Worm (Caenorhabditis elegans): ENCODE results near the gene adt-3.

Gene adt-3

ce11 chrX:3917013-3917412, 14.4 kb upstream of the adt-3 start, which contains the start of gene T22B2.3:
TSS of gene T22B2.3 (plus strand) at chrX:3917313.
- TF ChIP-seq flt-1 (GFP tag; IDR thresholded peaks at IDR 0.05) (no peak), klf-2 (GFP tag; conservative IDR thresholded peaks at IDR 0.05) (no peak), med-1 (GFP tag; optimal IDR thresholded peaks at IDR 0.05; ENCODE audit: insufficient read depth) (no peak), cog-1 (tag; optimal IDR thresholded peaks at IDR 0.05) (no peak), ztf-29 (GFP tag; IDR thresholded peaks at IDR 0.05) (no peak), ztf-23 (GFP tag; IDR thresholded peaks at IDR 0.05) (no peak), T22C8.4 (GFP tag; IDR thresholded peaks at IDR 0.05) (no peak), tab-1 (GFP tag; IDR thresholded peaks at IDR 0.05) (no peak), ref-1 (GFP tag; conservative IDR thresholded peaks at IDR 0.05) (no peak)

ce11 chrX:3918182-3918581, 13.3 kb upstream of the adt-3 start:
- TF ChIP-seq ztf-23 (GFP tag; IDR thresholded peaks at IDR 0.05) (no peak), ref-1 (GFP tag; conservative IDR thresholded peaks at IDR 0.05) (no peak), ztf-29 (GFP tag; IDR thresholded peaks at IDR 0.05) (no peak), med-1 (GFP tag; optimal IDR thresholded peaks at IDR 0.05; ENCODE audit: insufficient read depth) (no peak)

DNA sequence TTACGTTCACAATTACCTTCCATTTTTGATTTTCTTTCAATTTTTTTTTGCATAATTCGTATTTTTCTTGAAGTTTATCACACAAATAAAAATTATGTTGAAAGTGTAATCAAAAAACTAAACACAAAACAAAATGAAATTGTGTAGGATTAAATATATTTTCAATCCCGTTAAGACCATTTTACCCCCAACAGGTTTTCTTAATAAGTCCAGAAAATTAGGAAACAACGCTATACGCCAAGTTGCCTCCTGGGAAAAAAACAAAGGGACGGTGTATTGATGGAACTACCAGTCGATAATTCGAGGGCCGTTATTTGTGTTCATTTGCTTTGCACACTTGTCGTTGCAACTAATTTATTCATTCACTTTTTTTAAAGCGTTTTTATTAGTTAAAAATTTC, 11.8 kb upstream of the adt-3 start:
- TF ChIP-seq med-1 (GFP tag; optimal IDR thresholded peaks at IDR 0.05; ENCODE audit: insufficient read depth) (no peak), ref-1 (GFP tag; conservative IDR thresholded peaks at IDR 0.05) (no peak), tab-1 (GFP tag; IDR thresholded peaks at IDR 0.05) (no peak), klf-2 (GFP tag; conservative IDR thresholded peaks at IDR 0.05) (no peak), flt-1 (GFP tag; IDR thresholded peaks at IDR 0.05) (no peak), cog-1 (tag; optimal IDR thresholded peaks at IDR 0.05) (no peak), T22C8.4 (GFP tag; IDR thresholded peaks at IDR 0.05) (no peak), ztf-23 (GFP tag; IDR thresholded peaks at IDR 0.05) (no peak), ztf-29 (GFP tag; IDR thresholded peaks at IDR 0.05) (no peak)

ce11 chrX:3920101-3920500, 11.3 kb upstream of the adt-3 start, which contains the start of gene T22B2.2:
TSS of gene T22B2.2 (plus strand) at chrX:3920401.
- TF ChIP-seq cog-1 (tag; optimal IDR thresholded peaks at IDR 0.05) (no peak), flt-1 (GFP tag; IDR thresholded peaks at IDR 0.05) (no peak), ztf-29 (GFP tag; IDR thresholded peaks at IDR 0.05) (no peak), klf-2 (GFP tag; conservative IDR thresholded peaks at IDR 0.05) (no peak), med-1 (GFP tag; optimal IDR thresholded peaks at IDR 0.05; ENCODE audit: insufficient read depth) (no peak), T22C8.4 (GFP tag; IDR thresholded peaks at IDR 0.05) (no peak), ref-1 (GFP tag; conservative IDR thresholded peaks at IDR 0.05) (no peak), tab-1 (GFP tag; IDR thresholded peaks at IDR 0.05) (no peak), ztf-23 (GFP tag; IDR thresholded peaks at IDR 0.05) (no peak)

ce11 chrX:3920747-3921146, 10.7 kb upstream of the adt-3 start:
- TF ChIP-seq ztf-23 (GFP tag; IDR thresholded peaks at IDR 0.05) (no peak), cog-1 (tag; optimal IDR thresholded peaks at IDR 0.05) (no peak), klf-2 (GFP tag; conservative IDR thresholded peaks at IDR 0.05) (no peak), ztf-29 (GFP tag; IDR thresholded peaks at IDR 0.05) (no peak), T22C8.4 (GFP tag; IDR thresholded peaks at IDR 0.05) (no peak), flt-1 (GFP tag; IDR thresholded peaks at IDR 0.05) (no peak), tab-1 (GFP tag; IDR thresholded peaks at IDR 0.05) (no peak), med-1 (GFP tag; optimal IDR thresholded peaks at IDR 0.05; ENCODE audit: insufficient read depth) (no peak), ref-1 (GFP tag; conservative IDR thresholded peaks at IDR 0.05) (no peak)

ce11 chrX:3925776-3926175, 5.7 kb upstream of the adt-3 start, which contains the start of gene T22B2.1:
TSS of gene T22B2.1 (plus strand) at chrX:3926076.
- no peak for TF ChIP-seq klf-2 (GFP tag; conservative IDR thresholded peaks at IDR 0.05)
- no peak for TF ChIP-seq T22C8.4 (GFP tag; IDR thresholded peaks at IDR 0.05)
- TF ChIP-seq cog-1 (tag; optimal IDR thresholded peaks at IDR 0.05), result no peak
- TF ChIP-seq med-1 (GFP tag; optimal IDR thresholded peaks at IDR 0.05; ENCODE audit: insufficient read depth), result no peak
- no peak for TF ChIP-seq ref-1 (GFP tag; conservative IDR thresholded peaks at IDR 0.05)
- no peak for TF ChIP-seq tab-1 (GFP tag; IDR thresholded peaks at IDR 0.05)
- no peak for TF ChIP-seq ztf-23 (GFP tag; IDR thresholded peaks at IDR 0.05)

DNA sequence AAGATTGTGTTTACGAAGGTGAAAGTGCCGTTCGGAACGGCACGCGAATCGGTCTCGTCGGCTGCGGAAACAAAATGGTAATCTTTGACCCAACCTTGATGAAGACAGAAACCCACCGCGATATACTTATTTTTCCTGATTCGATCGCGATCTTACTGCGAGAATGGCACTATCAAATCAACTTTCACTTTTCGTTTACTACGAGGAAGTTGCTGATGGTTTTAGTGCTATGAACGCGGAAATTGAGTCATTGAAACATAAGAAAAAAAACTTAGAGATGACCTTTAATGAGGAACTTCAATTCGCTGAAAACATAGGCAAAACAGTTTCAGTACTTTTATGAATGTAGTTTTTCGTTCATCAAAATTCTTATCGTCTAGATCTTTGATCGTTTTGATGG, 1.2 kb downstream of the adt-3 start:
- TF ChIP-seq cog-1 (tag; optimal IDR thresholded peaks at IDR 0.05), result no peak
- no peak for TF ChIP-seq ref-1 (GFP tag; conservative IDR thresholded peaks at IDR 0.05)
- TF ChIP-seq T22C8.4 (GFP tag; IDR thresholded peaks at IDR 0.05), result no peak
- no peak for TF ChIP-seq ztf-29 (GFP tag; IDR thresholded peaks at IDR 0.05)
- TF ChIP-seq flt-1 (GFP tag; IDR thresholded peaks at IDR 0.05), result no peak
- no peak for TF ChIP-seq tab-1 (GFP tag; IDR thresholded peaks at IDR 0.05)
- no peak for TF ChIP-seq med-1 (GFP tag; optimal IDR thresholded peaks at IDR 0.05; ENCODE audit: insufficient read depth)
- no peak for TF ChIP-seq klf-2 (GFP tag; conservative IDR thresholded peaks at IDR 0.05)
- TF ChIP-seq ztf-23 (GFP tag; IDR thresholded peaks at IDR 0.05), result no peak

DNA sequence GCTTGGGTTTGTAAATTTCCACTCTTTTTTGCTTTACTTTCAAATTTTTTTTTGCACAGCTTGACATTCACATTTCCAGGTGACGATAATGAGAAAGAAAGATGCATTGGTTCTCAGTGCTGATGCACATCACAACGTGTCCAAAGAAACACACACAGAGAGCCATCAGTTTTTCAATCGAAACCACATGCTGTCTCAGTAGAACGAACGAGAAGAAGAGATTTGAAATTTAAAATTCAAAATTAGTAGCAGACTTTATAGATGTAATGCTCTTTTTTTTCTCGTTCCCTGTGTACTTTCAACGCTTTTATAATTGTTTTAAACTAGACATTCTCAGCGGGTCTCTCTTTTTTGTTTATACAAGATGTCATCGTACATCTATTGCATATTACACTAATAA, 6.0 kb downstream of the adt-3 start:
- TF ChIP-seq med-1 (GFP tag; optimal IDR thresholded peaks at IDR 0.05; ENCODE audit: insufficient read depth) (no peak), cog-1 (tag; optimal IDR thresholded peaks at IDR 0.05) (no peak), tab-1 (GFP tag; IDR thresholded peaks at IDR 0.05) (no peak), klf-2 (GFP tag; conservative IDR thresholded peaks at IDR 0.05) (no peak), flt-1 (GFP tag; IDR thresholded peaks at IDR 0.05) (no peak)

DNA sequence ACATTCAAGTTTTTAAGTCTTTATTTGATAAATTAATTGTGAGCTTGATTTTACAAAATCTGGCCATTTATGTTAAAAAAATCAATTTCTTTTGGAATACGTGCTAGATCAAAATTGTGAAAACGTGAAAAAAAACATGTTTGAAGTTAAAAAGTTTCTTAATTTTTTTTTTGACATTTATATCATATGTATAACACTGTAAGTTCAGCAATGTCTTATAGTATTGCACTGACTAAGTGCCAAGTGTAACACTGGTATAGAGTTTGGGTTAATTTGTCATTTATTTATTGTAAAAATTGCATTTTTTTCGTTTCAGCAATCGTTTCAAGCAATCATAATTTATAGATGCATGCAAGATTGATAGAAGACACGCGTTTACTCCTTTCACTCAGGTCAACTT, 6.4 kb downstream of the adt-3 start:
- no peak for TF ChIP-seq klf-2 (GFP tag; conservative IDR thresholded peaks at IDR 0.05)
- no peak for TF ChIP-seq T22C8.4 (GFP tag; IDR thresholded peaks at IDR 0.05)
- TF ChIP-seq tab-1 (GFP tag; IDR thresholded peaks at IDR 0.05), result no peak
- TF ChIP-seq med-1 (GFP tag; optimal IDR thresholded peaks at IDR 0.05; ENCODE audit: insufficient read depth), result no peak
- no peak for TF ChIP-seq ztf-29 (GFP tag; IDR thresholded peaks at IDR 0.05)
- no peak for TF ChIP-seq cog-1 (tag; optimal IDR thresholded peaks at IDR 0.05)
- no peak for TF ChIP-seq flt-1 (GFP tag; IDR thresholded peaks at IDR 0.05)
- no peak for TF ChIP-seq ztf-23 (GFP tag; IDR thresholded peaks at IDR 0.05)
- no peak for TF ChIP-seq ref-1 (GFP tag; conservative IDR thresholded peaks at IDR 0.05)

- TF ChIP-seq ref-1 (GFP tag; conservative IDR thresholded peaks at IDR 0.05), result no peak
- no peak for TF ChIP-seq ztf-29 (GFP tag; IDR thresholded peaks at IDR 0.05)
- TF ChIP-seq ztf-23 (GFP tag; IDR thresholded peaks at IDR 0.05), result no peak
- no peak for TF ChIP-seq med-1 (GFP tag; optimal IDR thresholded peaks at IDR 0.05; ENCODE audit: insufficient read depth)
- TF ChIP-seq flt-1 (GFP tag; IDR thresholded peaks at IDR 0.05), result no peak
- no peak for TF ChIP-seq T22C8.4 (GFP tag; IDR thresholded peaks at IDR 0.05)
- no peak for TF ChIP-seq tab-1 (GFP tag; IDR thresholded peaks at IDR 0.05)
- no peak for TF ChIP-seq klf-2 (GFP tag; conservative IDR thresholded peaks at IDR 0.05)
- TF ChIP-seq cog-1 (tag; optimal IDR thresholded peaks at IDR 0.05), result no peak
Observed at ce11 chrX:3938950-3939349, 7.5 kb downstream of the adt-3 start, which contains the start of gene T19D2.3. TSS of gene T19D2.3 (plus strand) at chrX:3939250.
